Fruit fly (Drosophila melanogaster) whole organism, embryonic: ENCODE data around the gene bnl.

Experiments used
- Adf1 ChIP-seq: fragments of 200-800 bp; sonication (Bioruptor generic); IDR thresholded peaks from 2 replicates; pipeline ENCODE4 v1.3.6; 2022; ENCODE audit warnings: missing biosample characterization, missing genetic modification characterization
- B-H1 ChIP-seq: fragments of 200-800 bp; sonication (Bioruptor generic); IDR thresholded peaks from 3 replicates; pipeline ENCODE4 v1.3.6; 2022; ENCODE audit warnings: missing biosample characterization, missing genetic modification characterization
- BEAF-32 ChIP-seq: fragments of 200-800 bp; sonication (Bioruptor generic); optimal IDR thresholded peaks from 3 replicates; lab custom pipeline; 2017; ENCODE audit warnings: missing biosample characterization, missing genetic modification characterization, mild to moderate bottlenecking, moderate library complexity, missing genetic modification reagents
- CG1024 ChIP-seq: fragments of 200-800 bp; sonication (Bioruptor generic); IDR thresholded peaks from 2 replicates; pipeline ENCODE4 v1.3.6; 2022; ENCODE audit warnings: missing biosample characterization, missing genetic modification characterization
- CG10979 ChIP-seq: fragments of 200-800 bp; sonication (Bioruptor generic); optimal IDR thresholded peaks from 2 replicates; lab custom pipeline; 2018; ENCODE audit warnings: missing biosample characterization, mild to moderate bottlenecking, missing genetic modification characterization, moderate library complexity
- CG12104 ChIP-seq: fragments of 200-800 bp; sonication (Bioruptor generic); optimal IDR thresholded peaks from 3 replicates; lab custom pipeline; 2016; ENCODE audit warnings: missing biosample characterization, missing genetic modification characterization
- CG12659 ChIP-seq: fragments of 200-800 bp; sonication (Bioruptor generic); optimal IDR thresholded peaks from 3 replicates; lab custom pipeline; 2017; ENCODE audit warnings: mild to moderate bottlenecking, missing biosample characterization, missing genetic modification reagents, missing genetic modification characterization
- CG12942 ChIP-seq: fragments of 200-800 bp; sonication (Bioruptor generic); optimal IDR thresholded peaks from 3 replicates; lab custom pipeline; 2016; ENCODE audit warnings: missing biosample characterization, missing genetic modification characterization
- CG13123 ChIP-seq: fragments of 200-800 bp; sonication (Bioruptor generic); optimal IDR thresholded peaks from 2 replicates; lab custom pipeline; 2016; ENCODE audit warnings: missing biosample characterization, missing genetic modification characterization
- CG13424 ChIP-seq: fragments of 200-800 bp; sonication (Bioruptor generic); optimal IDR thresholded peaks from 2 replicates; lab custom pipeline; 2019; ENCODE audit warnings: missing biosample characterization, mild to moderate bottlenecking, missing genetic modification characterization, moderate library complexity
- CG15696 ChIP-seq: fragments of 200-800 bp; sonication (Bioruptor generic); optimal IDR thresholded peaks from 2 replicates; lab custom pipeline; 2019; ENCODE audit warnings: missing biosample characterization, mild to moderate bottlenecking, missing genetic modification characterization, moderate library complexity
- CG1647 ChIP-seq: fragments of 200-800 bp; sonication (Bioruptor generic); optimal IDR thresholded peaks from 3 replicates; lab custom pipeline; 2016; ENCODE audit warnings: missing biosample characterization, missing genetic modification characterization
- CG17829 ChIP-seq: fragments of 200-800 bp; optimal IDR thresholded peaks from 2 replicates; lab custom pipeline; 2019; ENCODE audit warnings: missing biosample characterization, mild to moderate bottlenecking, missing genetic modification characterization, moderate library complexity
- CG1792 ChIP-seq: fragments of 200-800 bp; sonication (Bioruptor generic); optimal IDR thresholded peaks from 2 replicates; lab custom pipeline; 2016; ENCODE audit warnings: missing biosample characterization, missing genetic modification characterization
- CG18011 ChIP-seq: fragments of 200-800 bp; sonication (Bioruptor generic); optimal IDR thresholded peaks from 2 replicates; lab custom pipeline; 2017; ENCODE audit warnings: missing biosample characterization, missing genetic modification characterization, mild to moderate bottlenecking, moderate library complexity, missing genotype
- CG2120 ChIP-seq: fragments of 200-800 bp; sonication (Bioruptor generic); optimal IDR thresholded peaks from 3 replicates; lab custom pipeline; 2016; ENCODE audit warnings: missing biosample characterization, missing genetic modification characterization
- CG2678 ChIP-seq: fragments of 200-800 bp; sonication (Bioruptor generic); optimal IDR thresholded peaks from 3 replicates; lab custom pipeline; 2019; ENCODE audit warnings: missing biosample characterization, mild to moderate bottlenecking, missing genetic modification characterization, moderate library complexity
- CG2875 ChIP-seq: fragments of 200-800 bp; sonication (Bioruptor generic); optimal IDR thresholded peaks from 2 replicates; lab custom pipeline; 2017; ENCODE audit warnings: missing biosample characterization, mild to moderate bottlenecking, missing genetic modification characterization, missing genetic modification reagents
- CG34422 ChIP-seq: fragments of 200-800 bp; sonication (Bioruptor generic); IDR thresholded peaks from 3 replicates; pipeline ENCODE4 v1.3.6; 2022; ENCODE audit warnings: missing biosample characterization, missing genetic modification characterization
- CG3726 ChIP-seq: fragments of 200-800 bp; sonication (Bioruptor generic); IDR thresholded peaks from 3 replicates; pipeline ENCODE4, ENCODE4 v1.3.6; 2022; ENCODE audit warnings: missing biosample characterization, missing genetic modification characterization
- CG6689 ChIP-seq: fragments of 200-800 bp; sonication (Bioruptor generic); IDR thresholded peaks from 2 replicates; pipeline ENCODE4 v1.3.6; 2022; ENCODE audit warnings: missing biosample characterization, missing genetic modification characterization
- CG7745 ChIP-seq: fragments of 200-800 bp; sonication (Bioruptor generic); optimal IDR thresholded peaks from 2 replicates; lab custom pipeline; 2018; ENCODE audit warnings: missing biosample characterization, mild to moderate bottlenecking, missing genetic modification characterization, moderate library complexity
- CG8944 ChIP-seq: fragments of 200-800 bp; sonication (Bioruptor generic); optimal IDR thresholded peaks from 3 replicates; lab custom pipeline; 2016; ENCODE audit warnings: missing biosample characterization, missing genetic modification characterization
- Camta ChIP-seq: fragments of 200-800 bp; sonication (Bioruptor generic); optimal IDR thresholded peaks from 2 replicates; lab custom pipeline; 2016; ENCODE audit warnings: missing biosample characterization, missing genetic modification characterization
- Chrac-16 ChIP-seq: fragments of 200-800 bp; sonication (Bioruptor generic); optimal IDR thresholded peaks from 3 replicates; lab custom pipeline; 2016; ENCODE audit warnings: missing biosample characterization, missing genetic modification characterization
- D19A ChIP-seq: fragments of 200-800 bp; optimal IDR thresholded peaks from 3 replicates; lab custom pipeline; 2019; ENCODE audit warnings: missing biosample characterization, mild to moderate bottlenecking, missing genetic modification characterization, moderate library complexity
- Doc2 ChIP-seq: fragments of 200-800 bp; sonication (Bioruptor generic); IDR thresholded peaks from 2 replicates; pipeline ENCODE4 v1.3.6; 2022; ENCODE audit warnings: missing biosample characterization, missing genetic modification characterization
- Elba2 ChIP-seq: fragments of 200-800 bp; sonication (Bioruptor generic); optimal IDR thresholded peaks from 3 replicates; lab custom pipeline; 2016; ENCODE audit warnings: missing biosample characterization, missing genetic modification characterization
- Gug ChIP-seq: fragments of 200-800 bp; sonication (Bioruptor generic); IDR thresholded peaks from 4 replicates; pipeline ENCODE4 v1.3.6; 2022; ENCODE audit warnings: missing biosample characterization, missing genetic modification characterization
- HLH54F ChIP-seq: fragments of 200-800 bp; sonication (Bioruptor generic); optimal IDR thresholded peaks from 3 replicates; lab custom pipeline; 2016; ENCODE audit warnings: missing biosample characterization, missing genetic modification characterization
- HmgZ ChIP-seq: fragments of 200-800 bp; sonication (Bioruptor generic); optimal IDR thresholded peaks from 2 replicates; lab custom pipeline; 2018; ENCODE audit warnings: missing biosample characterization, mild to moderate bottlenecking, missing genetic modification characterization
- Hr51 ChIP-seq, 2 experiments: fragments of 200-800 bp; sonication (Bioruptor generic); optimal IDR thresholded peaks; 2 replicates in 1 of 2; 3 replicates in 1 of 2; lab custom pipeline; 2016 to 2018; ENCODE audit warnings: missing biosample characterization in 2 of 2, missing genetic modification characterization in 2 of 2, mild to moderate bottlenecking in 1 of 2, moderate library complexity in 1 of 2
- Spps ChIP-seq: fragments of 200-800 bp; sonication (Bioruptor generic); optimal IDR thresholded peaks from 2 replicates; lab custom pipeline; 2018; ENCODE audit warnings: missing biosample characterization, mild to moderate bottlenecking, missing genetic modification characterization
- bcd ChIP-seq: fragments of 200-800 bp; sonication (Bioruptor generic); optimal IDR thresholded peaks from 2 replicates; lab custom pipeline; 2017; ENCODE audit warnings: missing biosample characterization, mild to moderate bottlenecking, missing genetic modification characterization
- cato ChIP-seq: fragments of 200-800 bp; sonication (Bioruptor generic); optimal IDR thresholded peaks from 2 replicates; lab custom pipeline; 2016; ENCODE audit warnings: missing biosample characterization, missing genetic modification characterization, borderline replicate concordance
- cg ChIP-seq: fragments of 200-800 bp; sonication (Bioruptor generic); optimal IDR thresholded peaks from 3 replicates; lab custom pipeline; 2019; ENCODE audit warnings: missing biosample characterization, mild to moderate bottlenecking, missing genetic modification characterization, moderate library complexity
- chm ChIP-seq: fragments of 200-800 bp; sonication (Bioruptor generic); IDR thresholded peaks from 2 replicates; pipeline ENCODE4 v1.3.6; 2022; ENCODE audit warnings: missing biosample characterization, missing genetic modification characterization
- croc ChIP-seq: fragments of 200-800 bp; sonication (Bioruptor generic); conservative IDR thresholded peaks from 3 replicates; pipeline ENCODE4 v1.3.6; 2022; ENCODE audit warnings: missing biosample characterization, missing genetic modification characterization
- dimm ChIP-seq: fragments of 200-800 bp; sonication (Bioruptor generic); IDR thresholded peaks from 2 replicates; pipeline ENCODE4 v1.3.6; 2022; ENCODE audit warnings: missing biosample characterization, missing genetic modification characterization
- dmrt99B ChIP-seq: fragments of 200-800 bp; sonication (Bioruptor generic); optimal IDR thresholded peaks from 2 replicates; lab custom pipeline; 2018; ENCODE audit warnings: missing biosample characterization, mild to moderate bottlenecking, missing genetic modification characterization, moderate library complexity
- en ChIP-seq: fragments of 200-800 bp; sonication (Bioruptor generic); optimal IDR thresholded peaks from 2 replicates; lab custom pipeline; 2016; ENCODE audit warnings: missing biosample characterization, missing genetic modification characterization
- fd102C ChIP-seq: fragments of 200-800 bp; sonication (Bioruptor generic); optimal IDR thresholded peaks from 2 replicates; lab custom pipeline; 2018; ENCODE audit warnings: missing biosample characterization, mild to moderate bottlenecking, missing genetic modification characterization, moderate library complexity
- gcm ChIP-seq: fragments of 200-800 bp; sonication (Bioruptor generic); optimal IDR thresholded peaks from 2 replicates; lab custom pipeline; 2019; ENCODE audit warnings: missing biosample characterization, mild to moderate bottlenecking, missing genetic modification characterization, moderate library complexity
- gro ChIP-seq: fragments of 200-800 bp; sonication (Bioruptor generic); optimal IDR thresholded peaks from 2 replicates; lab custom pipeline; 2016; ENCODE audit warnings: missing biosample characterization, missing genetic modification characterization
- lbe ChIP-seq: fragments of 200-800 bp; sonication (Bioruptor generic); optimal IDR thresholded peaks from 2 replicates; lab custom pipeline; 2016; ENCODE audit warnings: missing biosample characterization, mild to moderate bottlenecking, missing genetic modification characterization
- lmd ChIP-seq: fragments of 200-800 bp; sonication (Bioruptor generic); IDR thresholded peaks from 2 replicates; pipeline ENCODE4 v1.3.6; 2022; ENCODE audit warnings: missing biosample characterization, missing genetic modification characterization
- nau ChIP-seq: fragments of 200-800 bp; sonication (Bioruptor generic); optimal IDR thresholded peaks from 3 replicates; lab custom pipeline; 2017; ENCODE audit warnings: missing biosample characterization, mild to moderate bottlenecking, missing genetic modification characterization, missing genetic modification reagents
- nerfin-2 ChIP-seq: fragments of 200-800 bp; sonication (Bioruptor generic); IDR thresholded peaks from 2 replicates; pipeline ENCODE4 v1.3.6; 2022; ENCODE audit warnings: missing biosample characterization, missing genetic modification characterization; ENCODE audit not compliant: partially characterized antibody
- pita ChIP-seq: fragments of 200-800 bp; sonication (Bioruptor generic); optimal IDR thresholded peaks from 2 replicates; lab custom pipeline; 2017; ENCODE audit warnings: missing biosample characterization, mild to moderate bottlenecking, missing genetic modification characterization
- sc ChIP-seq, 3 experiments: fragments of >200 bp in 2 of 3; fragments of 200-800 bp in 1 of 3; sonication (Bioruptor generic) in 1 of 3; optimal IDR thresholded peaks; 2 replicates in 2 of 3; 3 replicates in 1 of 3; lab custom pipeline; 2017; ENCODE audit warnings: mild to moderate bottlenecking in 1 of 3, missing biosample characterization in 1 of 3, missing genetic modification characterization in 1 of 3, missing genetic modification reagents in 1 of 3

bnl gene

DNA sequence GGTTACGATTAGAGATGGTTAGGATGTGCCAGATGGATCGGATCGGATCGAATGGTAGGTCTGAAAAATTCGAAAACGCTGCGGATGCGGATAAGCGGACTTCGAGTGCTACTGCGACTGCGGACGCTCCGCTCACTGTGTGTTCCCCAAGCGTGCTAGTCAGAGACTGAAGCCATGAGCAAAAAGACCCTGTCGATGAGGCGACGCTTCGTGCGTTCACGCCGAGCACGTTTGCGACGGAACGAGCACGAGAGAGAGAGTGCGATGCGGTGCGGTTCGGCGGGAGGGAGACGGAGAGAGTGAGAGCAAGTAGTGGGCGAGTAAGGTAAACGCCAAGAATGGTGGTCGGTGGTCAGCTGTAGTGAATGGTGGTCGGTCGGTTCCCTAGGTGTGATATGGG, at the start of gene bnl (continued):
- TF ChIP-seq gcm (peak; percentile 77), Elba2 (no peak), CG6689 (no peak), Doc2 (GFP tag; lab: Robert Waterston, UW) (no peak), CG18011 (GFP tag; lab: Kevin White, UChicago) (no peak), lmd (GFP tag; lab: Robert Waterston, UW) (0 out of 2 replicates have a peak, but pooled peaks have one; percentile 16), CG1792 (no peak), CG2120 (GFP tag; lab: Kevin White, UChicago) (peak; percentile 21), gro (GFP tag; lab: Kevin White, UChicago) (peak; percentile 66), B-H1 (GFP tag; lab: Robert Waterston, UW) (no peak; the same call in 2 of the 3 replicates), CG13424 (no peak), CG1647 (peak; percentile 50), D19A (peak; percentile 22), chm (GFP tag; lab: Robert Waterston, UW) (peak; percentile 84), HLH54F (GFP tag; lab: Kevin White, UChicago) (peak; percentile 7), Hr51 (GFP tag; optimal IDR thresholded peaks at IDR 0.05; lab: Kevin White, UChicago) (peak in 1 of 2 experiments; percentile 11), CG15696 (tag; lab: Kevin White, UChicago) (no peak), CG13123 (GFP tag; lab: Kevin White, UChicago) (no peak), bcd (GFP tag; lab: Kevin White, UChicago) (no peak), Chrac-16 (no peak), CG2875 (GFP tag; lab: Kevin White, UChicago) (peak; percentile 15), nerfin-2 (no peak), CG7745 (tag; lab: Kevin White, UChicago) (peak; percentile 14), dmrt99B (peak; percentile 23), lbe (no peak), CG10979 (tag; lab: Kevin White, UChicago) (peak; percentile 35), CG1024 (GFP tag; lab: Robert Waterston, UW) (no peak), CG2678 (tag; lab: Kevin White, UChicago) (peak; percentile 46), CG34422 (GFP tag; lab: Robert Waterston, UW) (no peak; the same call in 2 of the 3 replicates), Gug (no peak), sc (optimal IDR thresholded peaks at IDR 0.05; lab: Kevin White, UChicago) (no peak), sc (GFP tag; optimal IDR thresholded peaks at IDR 0.05; lab: Kevin White, UChicago) (no peak), CG12104 (GFP tag; lab: Kevin White, UChicago) (no peak), Spps (tag; lab: Kevin White, UChicago) (no peak), CG17829 (tag; lab: Kevin White, UChicago) (peak; percentile 67), CG12659 (GFP tag; lab: Kevin White, UChicago) (peak; percentile 13), dimm (no peak), croc (GFP tag; lab: Robert Waterston, UW) (no peak), CG8944 (no peak), CG3726 (GFP tag; lab: Robert Waterston, UW) (0 out of 3 replicates have a peak, but pooled peaks have one; percentile 7), CG12942 (GFP tag; lab: Kevin White, UChicago) (no peak), HmgZ (tag; lab: Kevin White, UChicago) (peak; percentile 71), cg (GFP tag; lab: Kevin White, UChicago) (no peak), BEAF-32 (GFP tag; lab: Kevin White, UChicago) (peak; percentile 30), fd102C (GFP tag; lab: Kevin White, UChicago) (peak; percentile 48), Camta (GFP tag; lab: Kevin White, UChicago) (no peak), Adf1 (GFP tag; lab: Robert Waterston, UW) (peak; percentile 69), en (GFP tag; lab: Kevin White, UChicago) (no peak), cato (no peak), nau (GFP tag; lab: Kevin White, UChicago) (peak; percentile 59), pita (no peak)
